Worm (Caenorhabditis elegans) whole organism, young adult: Measurements from ENCODE around the gene fipr-8.

Experiments used
- B0019.2 ChIP-seq: fragments of 200-800 bp; sonication (Bioruptor generic); conservative IDR thresholded peaks from 2 replicates; pipeline ENCODE4 v1.3.6; 2022; ENCODE audit warnings: missing genetic modification reagents, missing genetic modification characterization, missing compliant biosample characterization
- C06A6.2 ChIP-seq: fragments of 200-800 bp; sonication (Bioruptor generic); conservative IDR thresholded peaks from 2 replicates; pipeline ENCODE4 v1.3.6; 2022; ENCODE audit warnings: missing genetic modification characterization, missing compliant biosample characterization
- F39B2.1 ChIP-seq: fragments of 200-800 bp; sonication (Bioruptor generic); IDR thresholded peaks from 2 replicates; pipeline ENCODE4 v1.3.6; 2022; ENCODE audit warnings: missing genetic modification reagents, missing genetic modification characterization, missing compliant biosample characterization
- F52B5.7 ChIP-seq: sonication (generic microtip); optimal IDR thresholded peaks from 2 replicates; lab custom pipeline; 2016; ENCODE audit warnings: mild to moderate bottlenecking, missing genetic modification characterization, missing compliant biosample characterization
- K11D2.4 ChIP-seq: fragments of 200-800 bp; sonication (Bioruptor generic); IDR thresholded peaks from 2 replicates; pipeline ENCODE4 v1.3.6; 2022; ENCODE audit warnings: missing genetic modification reagents, missing genetic modification characterization, missing compliant biosample characterization
- K12H6.12 ChIP-seq: fragments of 200-800 bp; sonication (Bioruptor generic); optimal IDR thresholded peaks from 2 replicates; lab custom pipeline; 2018; ENCODE audit warnings: mild to moderate bottlenecking, missing genetic modification characterization, missing compliant biosample characterization
- Y53G8AR.9 ChIP-seq: fragments of 200-800 bp; sonication (Bioruptor generic); conservative IDR thresholded peaks from 2 replicates; pipeline ENCODE4 v1.3.6; 2022; ENCODE audit warnings: missing genetic modification reagents, missing genetic modification characterization, missing compliant biosample characterization
- Y79H2A.3 ChIP-seq: fragments of 200-800 bp; sonication (Bioruptor generic); conservative IDR thresholded peaks from 2 replicates; pipeline ENCODE4 v1.3.6; 2022; ENCODE audit warnings: missing genetic modification reagents, missing genetic modification characterization, missing compliant biosample characterization
- ZK185.1 ChIP-seq: sonication (generic microtip); optimal IDR thresholded peaks from 2 replicates; lab custom pipeline; 2016; ENCODE audit warnings: mild to moderate bottlenecking, missing genetic modification characterization, missing compliant biosample characterization; ENCODE audit not compliant: poor library complexity, severe bottlenecking
- ama-1 ChIP-seq, 3 experiments: fragments of 150-350 bp in 1 of 3; sonication (generic microtip) in 2 of 3; optimal IDR thresholded peaks; 2 replicates each; lab custom pipeline; 2014 to 2018; ENCODE audit warnings: missing biosample characterization in 2 of 3, missing genetic modification characterization in 2 of 3, missing genetic modification reagents in 2 of 3
- athp-1 ChIP-seq: sonication (generic microtip); optimal IDR thresholded peaks from 2 replicates; lab custom pipeline; 2017; ENCODE audit warnings: mild to moderate bottlenecking, missing genetic modification characterization, missing compliant biosample characterization
- attf-5 ChIP-seq: fragments of 200-800 bp; sonication (Bioruptor generic); optimal IDR thresholded peaks from 2 replicates; lab custom pipeline; 2018; ENCODE audit warnings: mild to moderate bottlenecking, missing genetic modification characterization, missing compliant biosample characterization
- bed-1 ChIP-seq: fragments of 200-800 bp; sonication (Bioruptor generic); IDR thresholded peaks from 2 replicates; pipeline ENCODE4 v1.3.6; 2022; ENCODE audit warnings: missing genetic modification reagents, missing genetic modification characterization, missing compliant biosample characterization
- cebp-1 ChIP-seq, 2 experiments: fragments of 200-800 bp in 1 of 2; sonication (Bioruptor generic) in 1 of 2; sonication (generic microtip) in 1 of 2; IDR thresholded peaks in 1 of 2; optimal IDR thresholded peaks in 1 of 2; 2 replicates each; pipeline versions ENCODE4 v1.3.6 to Lab custom; 2017 to 2022; ENCODE audit warnings: missing compliant biosample characterization in 2 of 2, missing genetic modification characterization in 2 of 2, mild to moderate bottlenecking in 1 of 2, missing genetic modification reagents in 1 of 2, moderate library complexity in 1 of 2
- ceh-40 ChIP-seq: fragments of 200-800 bp; sonication (Bioruptor generic); IDR thresholded peaks from 2 replicates; pipeline ENCODE4 v1.3.6; 2022; ENCODE audit warnings: missing genetic modification characterization, missing compliant biosample characterization
- chd-7 ChIP-seq: sonication (generic microtip); optimal IDR thresholded peaks from 2 replicates; lab custom pipeline; 2016; ENCODE audit warnings: mild to moderate bottlenecking, missing genetic modification characterization, moderate library complexity, missing compliant biosample characterization
- dox-1 ChIP-seq: fragments of 200-800 bp; sonication (Bioruptor generic); IDR thresholded peaks from 2 replicates; pipeline ENCODE4 v1.3.6; 2022; ENCODE audit warnings: missing genetic modification reagents, missing genetic modification characterization, missing compliant biosample characterization
- dpl-1 ChIP-seq: fragments of 150-350 bp; optimal IDR thresholded peaks from 2 replicates; lab custom pipeline; 2014; ENCODE audit warnings: missing biosample characterization, missing genetic modification reagents, missing genetic modification characterization
- let-607 ChIP-seq, 2 experiments: fragments of 200-800 bp in 1 of 2; sonication (Bioruptor generic) in 1 of 2; sonication (generic microtip) in 1 of 2; optimal IDR thresholded peaks; 2 replicates each; lab custom pipeline; 2016 to 2018; ENCODE audit warnings: mild to moderate bottlenecking in 2 of 2, missing compliant biosample characterization in 2 of 2, missing genetic modification characterization in 2 of 2, moderate library complexity in 2 of 2, missing genotype in 1 of 2
- lin-35 ChIP-seq, 3 experiments: fragments of 150-350 bp in 2 of 3; sonication (generic microtip) in 1 of 3; optimal IDR thresholded peaks; 2 replicates each; lab custom pipeline; 2014 to 2018; ENCODE audit warnings: missing biosample characterization in 3 of 3, missing genetic modification characterization in 3 of 3, missing genetic modification reagents in 3 of 3
- lin-40 ChIP-seq: sonication (generic microtip); optimal IDR thresholded peaks from 2 replicates; lab custom pipeline; 2016; ENCODE audit warnings: missing genetic modification characterization, mild to moderate bottlenecking, missing compliant biosample characterization, missing genotype, missing genetic modification reagents
- lsy-27 ChIP-seq: sonication (generic microtip); optimal IDR thresholded peaks from 2 replicates; lab custom pipeline; 2017; ENCODE audit warnings: missing genetic modification characterization, mild to moderate bottlenecking, missing compliant biosample characterization, antibody characterized with exemption, missing genotype, borderline replicate concordance; ENCODE audit not compliant: insufficient read depth
- madf-10 ChIP-seq: sonication (generic microtip); optimal IDR thresholded peaks from 2 replicates; lab custom pipeline; 2016; ENCODE audit warnings: mild to moderate bottlenecking, missing genetic modification characterization, missing compliant biosample characterization
- madf-3 ChIP-seq: fragments of 200-800 bp; sonication (Bioruptor generic); IDR thresholded peaks from 2 replicates; pipeline ENCODE4 v1.3.6; 2022; ENCODE audit warnings: missing genetic modification reagents, missing genetic modification characterization, missing compliant biosample characterization
- mcd-1 ChIP-seq: fragments of 200-800 bp; sonication (Bioruptor generic); IDR thresholded peaks from 2 replicates; pipeline ENCODE4 v1.3.6; 2022; ENCODE audit warnings: missing genetic modification reagents, missing genetic modification characterization, missing compliant biosample characterization
- nfya-1 ChIP-seq: sonication (generic microtip); optimal IDR thresholded peaks from 2 replicates; lab custom pipeline; 2017; ENCODE audit warnings: antibody characterized with exemption, missing compliant biosample characterization, missing genetic modification characterization, borderline replicate concordance; ENCODE audit not compliant: insufficient read depth
- nfyb-1 ChIP-seq: fragments of 200-800 bp; sonication (Bioruptor generic); IDR thresholded peaks from 2 replicates; pipeline ENCODE4 v1.3.6; 2022; ENCODE audit warnings: missing genetic modification reagents, missing genetic modification characterization, missing compliant biosample characterization
- nhr-120 ChIP-seq: fragments of 200-800 bp; sonication (Bioruptor generic); IDR thresholded peaks from 2 replicates; pipeline ENCODE4 v1.3.6; 2022; ENCODE audit warnings: missing genetic modification characterization, missing compliant biosample characterization
- pha-4 ChIP-seq: fragments of 150-350 bp; sonication (generic microtip); optimal IDR thresholded peaks from 2 replicates; lab custom pipeline; 2014; ENCODE audit warnings: missing biosample characterization, missing genetic modification reagents, missing genetic modification characterization
- rec-8 ChIP-seq, 2 experiments: sonication (generic microtip); optimal IDR thresholded peaks; 2 replicates each; lab custom pipeline; 2016; ENCODE audit warnings: mild to moderate bottlenecking in 2 of 2, missing genetic modification characterization in 2 of 2, missing genetic modification reagents in 2 of 2, missing genotype in 2 of 2, missing biosample characterization in 1 of 2, missing compliant biosample characterization in 1 of 2, moderate library complexity in 1 of 2
- sdz-38 ChIP-seq: sonication (generic microtip); optimal IDR thresholded peaks from 2 replicates; lab custom pipeline; 2016; ENCODE audit warnings: missing genotype, missing genetic modification characterization, missing compliant biosample characterization
- sea-2 ChIP-seq: fragments of 200-800 bp; sonication (Bioruptor generic); IDR thresholded peaks from 2 replicates; pipeline ENCODE4 v1.3.6; 2022; ENCODE audit warnings: missing genetic modification characterization, missing compliant biosample characterization
- snpc-4 ChIP-seq, 5 experiments: fragments of 150-350 bp in 1 of 5; sonication (generic microtip) in 4 of 5; optimal IDR thresholded peaks; 2 replicates each; lab custom pipeline; 2014 to 2018; ENCODE audit warnings: missing genetic modification characterization in 5 of 5, missing biosample characterization in 3 of 5, antibody characterized with exemption in 2 of 5, mild to moderate bottlenecking in 2 of 5, missing compliant biosample characterization in 2 of 5, missing genotype in 2 of 5, moderate library complexity in 2 of 5, missing genetic modification reagents in 1 of 5
- unc-62 ChIP-seq: fragments of 150-350 bp; optimal IDR thresholded peaks from 2 replicates; lab custom pipeline; 2014; ENCODE audit warnings: missing biosample characterization, missing genetic modification reagents, missing genetic modification characterization
- zfh-2 ChIP-seq: fragments of 200-800 bp; sonication (Bioruptor generic); conservative IDR thresholded peaks from 2 replicates; pipeline ENCODE4 v1.3.6; 2022; ENCODE audit warnings: missing genetic modification reagents, missing genetic modification characterization, missing compliant biosample characterization
- ztf-26 ChIP-seq: sonication (generic microtip); optimal IDR thresholded peaks from 2 replicates; lab custom pipeline; 2017; ENCODE audit warnings: missing genetic modification characterization, missing compliant biosample characterization
- ztf-28 ChIP-seq: fragments of 200-800 bp; sonication (Bioruptor generic); IDR thresholded peaks from 2 replicates; pipeline ENCODE4 v1.3.6; 2022; ENCODE audit warnings: missing genetic modification reagents, missing genetic modification characterization, missing compliant biosample characterization

fipr-8 gene

DNA sequence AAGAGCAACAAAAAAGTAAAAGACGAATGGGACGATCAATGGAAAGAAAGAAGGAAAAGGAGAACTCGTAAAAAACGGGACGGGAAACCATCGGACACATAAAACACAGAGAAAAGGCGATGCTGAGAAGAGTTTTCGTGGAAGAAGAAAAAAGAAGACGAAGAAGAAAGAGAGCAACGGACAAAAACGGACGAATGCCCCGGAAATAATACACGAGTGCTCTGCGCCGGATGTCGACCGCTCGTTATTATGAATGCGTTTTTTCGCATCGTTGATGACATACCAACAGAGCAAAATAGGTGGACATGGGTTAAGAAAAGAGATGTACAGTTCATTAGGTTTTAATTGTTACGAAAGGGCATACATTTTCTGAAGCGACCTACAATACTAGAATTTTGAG lies 35.9 kb upstream of the fipr-8 start, which contains the start of gene Y22F5A.11:
Gene Y22F5A.11 (minus strand): TSS at position 28 of the 400 bp plus-strand sequence.
- TF ChIP-seq ama-1 (optimal IDR thresholded peaks at IDR 0.05; lab: Kevin White, UChicago): no peak
- no peak for TF ChIP-seq ama-1 (GFP tag; optimal IDR thresholded peaks at IDR 0.05; lab: Kevin White, UChicago)
- TF ChIP-seq snpc-4 (GFP tag; optimal IDR thresholded peaks at IDR 0.05; lab: Kevin White, UChicago): no peak
- TF ChIP-seq snpc-4 (tag; optimal IDR thresholded peaks at IDR 0.05; lab: Kevin White, UChicago): peak in 2 of 4 experiments; percentile 2 to 68

DNA sequence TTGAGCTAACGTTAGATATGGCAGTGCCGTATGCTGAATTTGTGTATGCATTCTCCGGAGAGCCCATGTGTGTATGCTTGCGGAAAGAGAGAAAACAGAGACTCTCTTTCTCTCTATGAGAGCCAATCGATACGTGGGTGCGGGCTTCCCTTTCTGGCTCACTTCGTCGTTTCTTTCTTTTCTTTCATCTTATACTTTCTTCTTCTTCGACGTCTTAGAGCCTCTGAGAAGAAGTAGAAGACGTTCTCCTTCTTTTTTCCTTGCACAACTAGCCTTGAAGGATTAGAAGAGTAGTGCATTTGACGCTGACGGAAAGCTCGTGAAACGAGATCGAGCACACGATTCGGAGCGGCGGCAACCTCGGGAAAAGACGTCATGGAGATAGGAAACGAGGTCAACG lies 34.1 kb upstream of the fipr-8 start:
- TF ChIP-seq dox-1 (GFP tag; lab: Robert Waterston, UW) (no peak), let-607 (tag; optimal IDR thresholded peaks at IDR 0.05; lab: Kevin White, UChicago) (no peak), Y79H2A.3 (GFP tag; lab: Robert Waterston, UW) (no peak), nfyb-1 (no peak; the same call in 1 of the 2 replicates), chd-7 (no peak), madf-3 (GFP tag; lab: Robert Waterston, UW) (no peak), C06A6.2 (GFP tag; lab: Robert Waterston, UW) (no peak), ztf-28 (GFP tag; lab: Robert Waterston, UW) (no peak), K12H6.12 (tag; lab: Kevin White, UChicago) (peak; percentile 26), ZK185.1 (no peak), nhr-120 (no peak), bed-1 (GFP tag; lab: Robert Waterston, UW) (no peak), ceh-40 (GFP tag; lab: Robert Waterston, UW) (no peak), unc-62 (GFP tag; lab: Kevin White, UChicago) (no peak), pha-4 (tag; lab: Kevin White, UChicago) (no peak), lin-40 (tag; lab: Kevin White, UChicago) (peak; percentile 39), lsy-27 (tag; lab: Kevin White, UChicago) (no peak), sdz-38 (no peak), madf-10 (no peak), sea-2 (GFP tag; lab: Robert Waterston, UW) (no peak), zfh-2 (no peak), ztf-26 (no peak), K11D2.4 (no peak), dpl-1 (GFP tag; lab: Kevin White, UChicago) (no peak), B0019.2 (GFP tag; lab: Robert Waterston, UW) (no peak), rec-8 (tag; optimal IDR thresholded peaks at IDR 0.05; lab: Kevin White, UChicago) (no peak), athp-1 (tag; lab: Kevin White, UChicago) (no peak), F52B5.7 (tag; lab: Kevin White, UChicago) (no peak), cebp-1 (GFP tag; IDR thresholded peaks at IDR 0.05; lab: Robert Waterston, UW) (0 out of 2 replicates have a peak, but pooled peaks have one; percentile 3), cebp-1 (tag; optimal IDR thresholded peaks at IDR 0.05; lab: Kevin White, UChicago) (peak; percentile 18), snpc-4 (GFP tag; optimal IDR thresholded peaks at IDR 0.05; lab: Kevin White, UChicago) (no peak), snpc-4 (tag; optimal IDR thresholded peaks at IDR 0.05; lab: Kevin White, UChicago) (no peak), attf-5 (peak; percentile 0), F39B2.1 (GFP tag; lab: Robert Waterston, UW) (no peak), mcd-1 (GFP tag; lab: Robert Waterston, UW) (no peak), Y53G8AR.9 (GFP tag; lab: Robert Waterston, UW) (no peak), lin-35 (GFP tag; optimal IDR thresholded peaks at IDR 0.05; lab: Kevin White, UChicago) (peak in 1 of 3 experiments; percentile 45), nfya-1 (no peak)
